Fruit fly (Drosophila melanogaster): ENCODE data around the gene CG15386.

dm6 chr2L:2228179-2228849 is 11.3 kb upstream of the CG15386 start:
- TF ChIP-seq fd102C (GFP tag; optimal IDR thresholded peaks at IDR 0.05) (no peak), CG4424 (GFP tag; optimal IDR thresholded peaks at IDR 0.05) (no peak)

Data from whole organism, embryonic.